Fruit fly (Drosophila melanogaster) whole organism: ENCODE results near the gene Mtl.

ENCODE experiments used
- CG8478 ChIP-seq: fragments of >200 bp; optimal IDR thresholded peaks from 2 replicates; lab custom pipeline; 2018; ENCODE audit warnings: inconsistent platforms
- Dll ChIP-seq: fragments of >200 bp; optimal IDR thresholded peaks from 2 replicates; lab custom pipeline; 2017
- EcR ChIP-seq, 2 experiments: fragments of >200 bp; optimal IDR thresholded peaks; 2 replicates each; lab custom pipeline; 2017; ENCODE audit warnings: missing biosample characterization in 2 of 2, missing genetic modification characterization in 2 of 2, missing genetic modification reagents in 2 of 2
- pan ChIP-seq: fragments of >200 bp; optimal IDR thresholded peaks from 2 replicates; lab custom pipeline; 2017
- psq ChIP-seq: fragments of >200 bp; optimal IDR thresholded peaks from 2 replicates; lab custom pipeline; 2017
- usp ChIP-seq: fragments of >200 bp; optimal IDR thresholded peaks from 2 replicates; lab custom pipeline; 2017; ENCODE audit warnings: missing biosample characterization, missing genetic modification characterization, mixed read lengths

The Mtl gene

DNA sequence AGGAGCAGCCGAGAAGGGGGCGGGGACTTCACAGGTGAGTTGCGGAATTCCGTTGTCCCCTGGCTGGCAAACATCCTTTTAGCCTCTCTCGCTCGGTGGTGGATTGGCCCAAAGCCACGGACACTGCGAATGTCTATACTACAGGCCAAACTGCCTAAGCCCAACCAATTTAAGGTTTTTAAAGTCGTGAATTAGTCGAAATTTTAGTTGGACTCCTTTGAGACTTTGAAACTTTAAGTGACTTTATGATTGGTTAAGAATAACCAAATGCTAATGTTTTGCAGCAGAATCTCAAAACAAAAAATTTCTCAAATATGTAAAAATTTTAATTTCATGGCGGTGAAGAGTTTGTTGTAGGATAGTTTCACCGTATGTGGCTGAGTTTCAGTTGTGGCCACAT is 27.7 kb upstream of the Mtl start:
- TF ChIP-seq psq (lab: Kevin White, UChicago) (no peak), usp (GFP tag; lab: Kevin White, UChicago) (no peak), Dll (lab: Kevin White, UChicago) (no peak), CG8478 (lab: Kevin White, UChicago) (no peak), pan (lab: Kevin White, UChicago) (no peak), EcR (GFP tag; optimal IDR thresholded peaks at IDR 0.05; lab: Kevin White, UChicago) (no peak)

DNA sequence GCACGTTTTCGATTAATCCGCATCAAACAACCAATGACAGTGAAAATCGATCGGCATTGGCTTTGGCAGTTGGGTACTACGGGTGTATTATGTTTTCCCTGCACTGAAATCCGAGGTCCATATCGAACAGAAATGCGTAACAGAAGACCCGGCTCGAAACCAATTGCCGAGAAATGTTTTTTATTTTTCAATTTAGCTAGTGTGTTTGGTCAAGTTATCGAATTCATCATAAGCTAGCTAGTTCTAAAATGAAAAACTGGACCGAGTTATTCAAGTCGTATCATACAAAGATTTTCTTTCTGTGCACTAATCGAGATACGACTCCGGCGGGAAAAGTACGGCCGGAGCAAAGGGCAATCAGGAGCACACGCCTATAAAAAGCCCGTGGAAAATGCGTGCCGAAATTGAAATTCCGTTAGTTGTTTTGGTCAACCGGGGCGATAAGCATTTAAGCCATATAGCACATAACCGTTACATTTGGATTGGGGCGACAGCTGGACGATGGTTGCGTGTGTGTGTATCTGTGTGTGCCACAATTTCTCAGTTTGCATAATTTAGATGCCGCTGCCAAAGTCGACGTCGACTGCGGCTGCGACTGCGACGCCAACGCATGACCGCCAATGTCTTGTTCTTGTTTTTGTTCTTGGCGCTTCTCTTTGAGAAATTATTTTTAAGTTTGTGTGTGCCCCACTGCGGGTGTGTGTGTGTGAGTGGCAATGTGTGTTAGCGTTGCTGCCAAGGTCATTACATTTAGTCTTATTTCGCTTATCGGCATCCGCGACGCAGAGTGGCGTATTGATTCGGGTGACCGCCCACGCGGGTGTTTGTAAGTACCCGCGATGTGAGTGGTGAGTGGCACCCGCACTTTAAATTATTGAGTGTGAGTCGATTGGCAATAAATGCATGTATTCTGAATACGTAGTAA is 26.8 kb upstream of the Mtl start:
- TF ChIP-seq Dll (lab: Kevin White, UChicago) = no peak
- TF ChIP-seq usp (GFP tag; lab: Kevin White, UChicago) = no peak
- no peak for TF ChIP-seq pan (lab: Kevin White, UChicago)
- no peak for TF ChIP-seq EcR (GFP tag; optimal IDR thresholded peaks at IDR 0.05; lab: Kevin White, UChicago)
- no peak for TF ChIP-seq psq (lab: Kevin White, UChicago)
- TF ChIP-seq CG8478 (lab: Kevin White, UChicago) = no peak

DNA sequence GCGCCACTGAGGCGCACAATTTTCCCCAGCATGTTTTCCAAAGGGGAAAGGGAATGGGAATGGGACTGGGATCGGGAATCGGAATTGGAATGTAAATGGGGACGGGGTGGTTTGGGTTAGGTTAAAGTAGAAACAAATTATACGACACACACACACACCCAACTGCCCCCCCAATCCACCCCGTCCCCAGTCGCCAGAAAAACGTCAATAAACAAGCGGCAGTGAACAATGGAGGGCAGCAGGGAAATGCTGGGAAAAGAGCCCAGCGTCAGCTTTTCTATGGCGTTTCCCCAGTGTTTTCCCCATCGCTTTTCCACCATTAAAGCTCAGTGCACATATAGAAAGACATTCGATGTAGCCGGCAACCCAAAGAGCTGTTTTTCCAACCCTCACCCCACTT is 25.6 kb upstream of the Mtl start:
- TF ChIP-seq CG8478 (lab: Kevin White, UChicago) (no peak), EcR (GFP tag; optimal IDR thresholded peaks at IDR 0.05; lab: Kevin White, UChicago) (no peak), Dll (lab: Kevin White, UChicago) (no peak), usp (GFP tag; lab: Kevin White, UChicago) (no peak)

DNA sequence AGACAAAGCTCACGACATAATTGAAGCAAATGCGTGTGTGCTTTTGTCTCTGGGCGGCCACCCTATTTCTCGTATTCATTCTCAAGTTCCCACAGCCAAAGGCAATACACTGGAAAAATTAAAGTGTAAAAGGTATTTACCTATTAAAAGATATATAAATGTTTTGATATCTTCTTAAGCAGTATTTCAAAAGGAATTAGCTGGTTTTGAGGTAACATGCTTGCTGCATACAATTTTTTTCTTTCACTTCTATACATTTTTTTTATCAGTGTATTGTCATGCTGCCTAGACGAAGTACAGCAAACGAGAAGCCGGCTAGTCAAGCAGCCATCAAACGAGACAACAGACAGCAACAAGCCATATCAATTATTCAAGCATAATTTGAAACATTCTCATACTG is 22.4 kb upstream of the Mtl start:
- TF ChIP-seq Dll (lab: Kevin White, UChicago) (no peak), pan (lab: Kevin White, UChicago) (no peak), usp (GFP tag; lab: Kevin White, UChicago) (no peak), psq (lab: Kevin White, UChicago) (no peak), EcR (GFP tag; optimal IDR thresholded peaks at IDR 0.05; lab: Kevin White, UChicago) (no peak)

DNA sequence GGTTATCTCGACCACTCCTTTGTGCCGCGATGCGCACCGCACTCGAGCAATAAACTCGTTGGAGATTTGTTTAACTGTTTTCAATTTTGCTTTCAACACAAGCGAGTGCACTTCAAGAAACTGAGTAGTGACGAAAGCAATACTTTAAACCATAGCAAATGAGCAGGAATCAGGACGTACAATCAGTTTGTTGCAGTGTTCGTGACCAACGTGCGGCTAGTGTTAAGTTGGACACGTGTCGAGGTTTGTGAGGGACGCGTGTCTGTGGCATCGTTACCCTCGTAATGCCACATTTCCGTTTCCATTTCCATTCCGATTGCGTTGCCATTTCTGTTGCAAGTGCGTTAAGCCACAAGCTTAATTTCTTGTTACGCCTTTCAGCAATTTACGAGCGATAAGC is 19.7 kb upstream of the Mtl start:
- TF ChIP-seq usp (GFP tag; lab: Kevin White, UChicago) = no peak
- TF ChIP-seq EcR (GFP tag; optimal IDR thresholded peaks at IDR 0.05; lab: Kevin White, UChicago) = no peak
- no peak for TF ChIP-seq psq (lab: Kevin White, UChicago)
- no peak for TF ChIP-seq CG8478 (lab: Kevin White, UChicago)
- TF ChIP-seq Dll (lab: Kevin White, UChicago) = no peak
- no peak for TF ChIP-seq pan (lab: Kevin White, UChicago)

DNA sequence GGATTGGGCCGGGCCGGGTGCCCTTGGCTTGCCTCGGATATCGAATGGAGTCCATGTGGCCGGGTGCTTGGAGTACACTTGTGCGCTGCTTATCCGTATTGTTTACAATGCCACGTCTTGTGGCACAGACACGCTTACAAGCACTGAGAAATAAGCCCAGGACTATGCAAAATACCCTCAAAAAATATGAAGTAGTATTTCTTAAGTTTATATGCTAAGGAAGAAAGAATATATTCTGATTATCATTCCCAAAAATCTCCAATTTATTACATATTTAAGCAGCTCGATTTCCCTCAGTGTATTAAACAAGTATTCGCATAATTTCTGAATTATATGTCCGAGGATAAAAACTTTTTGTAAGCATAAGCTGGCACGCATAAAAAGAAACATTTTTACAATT is 14.4 kb upstream of the Mtl start:
- TF ChIP-seq usp (GFP tag; lab: Kevin White, UChicago) (no peak), EcR (GFP tag; optimal IDR thresholded peaks at IDR 0.05; lab: Kevin White, UChicago) (no peak), CG8478 (lab: Kevin White, UChicago) (no peak), Dll (lab: Kevin White, UChicago) (no peak), psq (lab: Kevin White, UChicago) (no peak), pan (lab: Kevin White, UChicago) (no peak)

DNA sequence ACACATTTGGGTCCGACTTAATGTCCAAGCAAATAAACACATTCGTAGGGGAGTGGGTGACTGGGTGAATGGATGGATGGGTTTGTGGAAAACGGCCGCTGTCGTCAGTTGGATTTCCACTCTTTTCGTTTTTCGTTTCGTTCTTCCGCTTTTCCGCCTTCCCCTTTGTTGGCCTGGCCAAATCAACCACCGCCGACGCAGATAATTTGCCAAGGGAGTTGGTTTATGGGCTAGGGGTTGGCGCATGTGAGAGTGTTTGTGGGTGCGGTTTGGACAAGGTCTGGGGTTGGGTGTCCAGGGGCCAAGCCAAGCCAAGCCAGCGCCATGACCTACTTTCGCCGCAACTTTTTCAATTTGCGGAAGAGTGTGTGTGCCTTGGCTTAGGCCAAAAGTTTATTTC is 13.2 kb upstream of the Mtl start:
- no peak for TF ChIP-seq CG8478 (lab: Kevin White, UChicago)
- no peak for TF ChIP-seq pan (lab: Kevin White, UChicago)
- TF ChIP-seq psq (lab: Kevin White, UChicago) = no peak
- no peak for TF ChIP-seq Dll (lab: Kevin White, UChicago)
- TF ChIP-seq usp (GFP tag; lab: Kevin White, UChicago) = no peak
- TF ChIP-seq EcR (GFP tag; optimal IDR thresholded peaks at IDR 0.05; lab: Kevin White, UChicago) = no peak

DNA sequence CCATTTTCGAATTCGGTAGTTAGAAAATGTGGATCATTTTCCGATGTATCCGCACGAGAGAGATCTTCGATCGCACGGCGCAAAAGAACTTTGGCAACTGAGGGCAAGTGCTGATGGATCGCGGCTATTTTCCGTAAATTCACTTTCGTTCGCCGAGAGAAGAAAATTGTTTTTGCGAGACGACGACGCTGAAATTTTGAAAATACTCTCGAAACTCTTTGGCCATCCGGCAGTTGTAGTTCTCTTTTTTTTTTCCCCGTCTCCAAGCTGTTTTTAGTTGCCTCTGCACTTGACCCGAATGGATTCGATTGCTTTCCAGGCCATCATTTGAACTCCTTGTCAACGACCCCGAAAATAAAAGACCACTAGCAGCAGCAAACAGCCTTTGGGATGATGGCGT is 10.3 kb upstream of the Mtl start, which contains the start of gene CG5612:
Gene CG5612, minus strand, starts transcription at position 101 of the 400 bp plus-strand sequence.
- TF ChIP-seq Dll (lab: Kevin White, UChicago) (no peak), pan (lab: Kevin White, UChicago) (no peak), psq (lab: Kevin White, UChicago) (no peak), CG8478 (lab: Kevin White, UChicago) (no peak), usp (GFP tag; lab: Kevin White, UChicago) (no peak), EcR (GFP tag; optimal IDR thresholded peaks at IDR 0.05; lab: Kevin White, UChicago) (no peak)

DNA sequence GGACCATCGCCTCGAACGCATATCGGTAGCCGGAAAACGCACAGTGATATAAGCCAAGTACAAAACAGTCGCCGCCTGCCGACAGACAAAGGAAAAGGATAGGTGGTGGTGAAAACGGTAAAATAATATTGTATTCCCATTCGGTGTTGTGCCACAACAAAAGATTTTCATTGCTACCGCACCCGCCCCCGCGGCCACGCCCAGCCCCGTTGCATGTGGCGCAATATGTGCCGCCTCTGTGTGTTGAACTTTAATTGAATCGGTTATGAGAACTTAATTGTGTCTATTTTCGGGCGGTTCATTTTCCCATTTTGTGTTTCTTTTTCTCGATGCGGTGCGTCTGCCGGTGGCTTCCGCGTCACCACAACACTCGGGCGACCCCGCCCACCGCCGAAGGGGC is 508 bp downstream of the Mtl start:
- TF ChIP-seq CG8478 (lab: Kevin White, UChicago) (no peak), usp (GFP tag; lab: Kevin White, UChicago) (no peak), pan (lab: Kevin White, UChicago) (no peak), EcR (GFP tag; optimal IDR thresholded peaks at IDR 0.05; lab: Kevin White, UChicago) (no peak), psq (lab: Kevin White, UChicago) (no peak), Dll (lab: Kevin White, UChicago) (no peak)

DNA sequence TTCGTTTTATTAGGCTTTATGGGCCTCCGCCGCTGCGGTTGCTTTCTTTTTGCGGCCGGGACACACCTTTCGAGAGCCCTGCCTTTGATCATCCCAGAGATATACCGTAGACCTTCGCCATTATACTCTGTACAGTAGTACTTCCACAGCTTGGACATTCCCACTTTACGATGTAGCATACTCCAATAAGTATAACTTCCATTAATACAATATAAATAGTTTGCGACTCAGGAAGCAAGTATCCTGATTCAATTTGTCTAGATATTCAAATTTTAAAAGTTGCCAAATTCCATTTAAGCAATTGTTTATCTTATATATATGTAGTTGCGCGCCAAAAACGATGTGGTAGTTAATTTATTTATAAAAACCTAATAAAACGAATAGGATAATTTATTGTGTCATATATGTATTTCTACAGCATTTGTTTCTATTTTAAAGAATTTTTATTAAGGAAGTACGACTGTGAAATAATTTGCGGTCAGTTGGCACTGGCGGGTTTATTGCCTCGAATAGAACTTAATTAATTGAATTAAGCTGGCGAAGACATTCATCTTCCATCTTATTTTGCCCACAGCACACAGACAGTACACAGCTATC is 1.1 kb downstream of the Mtl start:
- TF ChIP-seq CG8478 (lab: Kevin White, UChicago) = no peak
- TF ChIP-seq pan (lab: Kevin White, UChicago) = no peak
- TF ChIP-seq EcR (GFP tag; optimal IDR thresholded peaks at IDR 0.05; lab: Kevin White, UChicago) = no peak
- TF ChIP-seq Dll (lab: Kevin White, UChicago) = no peak
- TF ChIP-seq usp (GFP tag; lab: Kevin White, UChicago) = no peak
- TF ChIP-seq psq (lab: Kevin White, UChicago) = no peak

DNA sequence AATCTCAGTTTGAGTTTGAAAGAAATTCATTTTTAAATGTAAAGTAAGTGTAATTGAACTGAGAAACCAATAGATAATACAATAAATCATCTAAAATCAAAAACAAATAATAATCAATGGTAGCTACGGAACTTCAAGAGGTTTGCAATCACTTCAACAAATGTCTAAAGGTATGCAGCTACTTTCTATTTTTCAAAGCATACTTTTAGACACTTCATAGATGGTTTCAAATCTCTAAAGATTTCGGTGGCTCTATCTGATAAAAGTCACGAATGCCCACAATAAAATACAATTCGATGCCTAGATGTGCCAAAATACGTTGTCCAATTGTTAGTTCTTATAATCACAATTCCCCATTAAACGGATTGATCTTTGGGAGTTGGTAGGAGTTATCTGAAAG is 6.9 kb downstream of the Mtl start:
- TF ChIP-seq Dll (lab: Kevin White, UChicago) (no peak), pan (lab: Kevin White, UChicago) (no peak), CG8478 (lab: Kevin White, UChicago) (no peak), psq (lab: Kevin White, UChicago) (no peak)
